Worm (Caenorhabditis elegans) whole organism, late embryonic: ENCODE results near the gene C02E7.8.

ENCODE experiments used
- C38D4.7 ChIP-seq: fragments of 200-800 bp; sonication (Bioruptor generic); optimal IDR thresholded peaks from 2 replicates; lab custom pipeline; 2018; ENCODE audit warnings: mild to moderate bottlenecking, missing genetic modification characterization, moderate library complexity, missing compliant biosample characterization
- T23F11.4 ChIP-seq: fragments of 200-800 bp; sonication (Bioruptor generic); optimal IDR thresholded peaks from 2 replicates; lab custom pipeline; 2018; ENCODE audit warnings: mild to moderate bottlenecking, missing genetic modification characterization, missing compliant biosample characterization
- ahr-1 ChIP-seq: sonication (generic microtip); optimal IDR thresholded peaks from 2 replicates; lab custom pipeline; 2016; ENCODE audit warnings: missing genetic modification characterization, missing compliant biosample characterization
- ama-1 ChIP-seq: fragments of 150-350 bp; optimal IDR thresholded peaks from 2 replicates; lab custom pipeline; 2014
- ceh-18 ChIP-seq: sonication (generic microtip); optimal IDR thresholded peaks from 2 replicates; lab custom pipeline; 2016; ENCODE audit warnings: missing genetic modification characterization, missing compliant biosample characterization
- ceh-22 ChIP-seq: sonication (generic microtip); optimal IDR thresholded peaks from 2 replicates; lab custom pipeline; 2017; ENCODE audit warnings: missing biosample characterization, missing genetic modification characterization
- ceh-24 ChIP-seq: sonication (generic microtip); optimal IDR thresholded peaks from 2 replicates; lab custom pipeline; 2016; ENCODE audit warnings: mild to moderate bottlenecking, missing genetic modification characterization, missing compliant biosample characterization
- ceh-30 ChIP-seq: fragments of 150-350 bp; optimal IDR thresholded peaks from 2 replicates; lab custom pipeline; 2014; ENCODE audit warnings: missing biosample characterization, missing genetic modification characterization
- ceh-34 ChIP-seq: sonication (generic microtip); optimal IDR thresholded peaks from 2 replicates; lab custom pipeline; 2016; ENCODE audit warnings: mild to moderate bottlenecking, missing genetic modification characterization, missing compliant biosample characterization
- ceh-48 ChIP-seq: sonication (generic microtip); optimal IDR thresholded peaks from 2 replicates; lab custom pipeline; 2016; ENCODE audit warnings: missing genetic modification characterization, inconsistent platforms, missing compliant biosample characterization
- che-1 ChIP-seq: sonication (generic microtip); optimal IDR thresholded peaks from 2 replicates; lab custom pipeline; 2016; ENCODE audit warnings: mild to moderate bottlenecking, missing genetic modification characterization, missing compliant biosample characterization
- dve-1 ChIP-seq: sonication (generic microtip); optimal IDR thresholded peaks from 2 replicates; lab custom pipeline; 2017; ENCODE audit warnings: antibody characterized with exemption, mild to moderate bottlenecking, missing genetic modification characterization, missing compliant biosample characterization
- elt-4 ChIP-seq: sonication (generic microtip); optimal IDR thresholded peaks from 2 replicates; lab custom pipeline; 2016; ENCODE audit warnings: missing genetic modification characterization, missing compliant biosample characterization
- ets-4 ChIP-seq: sonication (generic microtip); optimal IDR thresholded peaks from 2 replicates; lab custom pipeline; 2016; ENCODE audit warnings: missing genetic modification characterization, missing compliant biosample characterization
- eyg-1 ChIP-seq: sonication (generic microtip); optimal IDR thresholded peaks from 2 replicates; lab custom pipeline; 2016; ENCODE audit warnings: missing genotype, missing genetic modification characterization, missing compliant biosample characterization
- fax-1 ChIP-seq: sonication (generic microtip); optimal IDR thresholded peaks from 2 replicates; lab custom pipeline; 2016; ENCODE audit warnings: missing genotype, missing genetic modification characterization, missing compliant biosample characterization
- fkh-6 ChIP-seq: sonication (generic microtip); optimal IDR thresholded peaks from 2 replicates; lab custom pipeline; 2016; ENCODE audit warnings: missing genetic modification characterization, missing compliant biosample characterization
- gmeb-2 ChIP-seq: sonication (generic microtip); optimal IDR thresholded peaks from 2 replicates; lab custom pipeline; 2016; ENCODE audit warnings: missing genetic modification characterization, inconsistent platforms, missing compliant biosample characterization
- hlh-13 ChIP-seq: fragments of 200-800 bp; sonication (Bioruptor generic); optimal IDR thresholded peaks from 2 replicates; lab custom pipeline; 2018; ENCODE audit warnings: mild to moderate bottlenecking, missing genetic modification characterization, missing compliant biosample characterization
- hlh-15 ChIP-seq: sonication (generic microtip); optimal IDR thresholded peaks from 2 replicates; lab custom pipeline; 2016; ENCODE audit warnings: missing genetic modification characterization, missing compliant biosample characterization
- hlh-30 ChIP-seq: sonication (generic microtip); optimal IDR thresholded peaks from 2 replicates; lab custom pipeline; 2017; ENCODE audit warnings: antibody characterized with exemption, missing genetic modification characterization, missing compliant biosample characterization; ENCODE audit not compliant: insufficient read depth
- hlh-6 ChIP-seq: sonication (generic microtip); optimal IDR thresholded peaks from 2 replicates; lab custom pipeline; 2016; ENCODE audit warnings: missing genotype, missing genetic modification characterization, missing compliant biosample characterization
- lim-6 ChIP-seq: sonication (generic microtip); optimal IDR thresholded peaks from 2 replicates; lab custom pipeline; 2016; ENCODE audit warnings: missing genetic modification characterization, missing compliant biosample characterization
- madf-2 ChIP-seq: sonication (generic microtip); optimal IDR thresholded peaks from 2 replicates; lab custom pipeline; 2017; ENCODE audit warnings: missing genetic modification characterization, missing compliant biosample characterization
- mec-3 ChIP-seq: sonication (generic microtip); optimal IDR thresholded peaks from 2 replicates; lab custom pipeline; 2016; ENCODE audit warnings: borderline replicate concordance, missing genetic modification characterization, missing compliant biosample characterization
- nfya-1 ChIP-seq: sonication (generic microtip); optimal IDR thresholded peaks from 2 replicates; lab custom pipeline; 2017; ENCODE audit warnings: missing genetic modification characterization, mild to moderate bottlenecking, missing compliant biosample characterization, antibody characterized with exemption, moderate library complexity
- npax-4 ChIP-seq: sonication (generic microtip); optimal IDR thresholded peaks from 2 replicates; lab custom pipeline; 2016; ENCODE audit warnings: missing genetic modification characterization, missing compliant biosample characterization
- pag-3 ChIP-seq: sonication (generic microtip); optimal IDR thresholded peaks from 2 replicates; lab custom pipeline; 2016; ENCODE audit warnings: missing compliant biosample characterization, missing genetic modification characterization, borderline replicate concordance
- pax-1 ChIP-seq: fragments of 150-350 bp; optimal IDR thresholded peaks from 2 replicates; lab custom pipeline; 2014; ENCODE audit warnings: missing biosample characterization, missing genetic modification characterization
- pha-2 ChIP-seq: sonication (generic microtip); optimal IDR thresholded peaks from 2 replicates; lab custom pipeline; 2017; ENCODE audit warnings: mild to moderate bottlenecking, missing genetic modification characterization, missing compliant biosample characterization
- pha-4 ChIP-seq: fragments of 150-350 bp; optimal IDR thresholded peaks from 2 replicates; lab custom pipeline; 2018; ENCODE audit warnings: missing biosample characterization, missing genetic modification reagents, missing genetic modification characterization
- pros-1 ChIP-seq: fragments of 150-350 bp; optimal IDR thresholded peaks from 2 replicates; lab custom pipeline; 2014; ENCODE audit warnings: missing biosample characterization, missing genetic modification reagents, missing genetic modification characterization
- rnt-1 ChIP-seq: sonication (generic microtip); optimal IDR thresholded peaks from 2 replicates; lab custom pipeline; 2016; ENCODE audit warnings: missing genetic modification characterization, missing compliant biosample characterization
- sox-2 ChIP-seq: fragments of 200-800 bp; sonication (Bioruptor generic); IDR thresholded peaks from 2 replicates; pipeline ENCODE4 v1.3.6; 2022; ENCODE audit warnings: missing genetic modification reagents, missing genetic modification characterization, missing compliant biosample characterization
- tbx-2 ChIP-seq: sonication (generic microtip); optimal IDR thresholded peaks from 2 replicates; lab custom pipeline; 2016; ENCODE audit warnings: missing genetic modification characterization, missing compliant biosample characterization
- tbx-7 ChIP-seq: sonication (generic microtip); optimal IDR thresholded peaks from 2 replicates; lab custom pipeline; 2016; ENCODE audit warnings: missing genotype, missing genetic modification characterization, missing compliant biosample characterization
- unc-3 ChIP-seq, 2 experiments: fragments of 200-800 bp in 1 of 2; sonication (Bioruptor generic) in 1 of 2; sonication (generic microtip) in 1 of 2; conservative IDR thresholded peaks in 1 of 2; optimal IDR thresholded peaks in 1 of 2; 2 replicates each; pipeline versions ENCODE4 v1.3.6 to Lab custom; 2016 to 2022; ENCODE audit warnings: missing compliant biosample characterization in 2 of 2, missing genetic modification characterization in 2 of 2, missing genetic modification reagents in 1 of 2
- unc-42 ChIP-seq: sonication (generic microtip); optimal IDR thresholded peaks from 2 replicates; lab custom pipeline; 2016; ENCODE audit warnings: missing genotype, missing genetic modification characterization, missing compliant biosample characterization
- unc-55 ChIP-seq: sonication (generic microtip); optimal IDR thresholded peaks from 2 replicates; lab custom pipeline; 2017; ENCODE audit warnings: missing biosample characterization, missing genetic modification reagents, missing genetic modification characterization
- zip-5 ChIP-seq: sonication (generic microtip); optimal IDR thresholded peaks from 2 replicates; lab custom pipeline; 2016; ENCODE audit warnings: missing genetic modification characterization, missing compliant biosample characterization
- ztf-16 ChIP-seq: sonication (generic microtip); optimal IDR thresholded peaks from 2 replicates; lab custom pipeline; 2017; ENCODE audit warnings: missing genetic modification characterization, missing compliant biosample characterization

The C02E7.8 gene

ce11 chrV:4964020-4964635, 43.5 kb upstream of the C02E7.8 start (continued):
- peak; percentile 70 for TF ChIP-seq unc-42 (tag; lab: Kevin White, UChicago)
- peak; percentile 39 for TF ChIP-seq hlh-6 (tag; lab: Kevin White, UChicago)
- no peak for TF ChIP-seq hlh-13 (GFP tag; lab: Kevin White, UChicago)
- no peak for TF ChIP-seq pros-1 (tag; lab: Kevin White, UChicago)
- TF ChIP-seq npax-4 (tag; lab: Kevin White, UChicago), result no peak
- TF ChIP-seq hlh-15 (tag; lab: Kevin White, UChicago), result no peak
- peak; percentile 16 for TF ChIP-seq fkh-6 (tag; lab: Kevin White, UChicago)
- TF ChIP-seq T23F11.4, result no peak
- no peak for TF ChIP-seq ama-1 (lab: Kevin White, UChicago)
- no peak for TF ChIP-seq ceh-24
- no peak for TF ChIP-seq ceh-22
- TF ChIP-seq che-1 (tag; lab: Kevin White, UChicago), result no peak
- no peak for TF ChIP-seq ets-4 (tag; lab: Kevin White, UChicago)
- TF ChIP-seq tbx-2 (tag; lab: Kevin White, UChicago), result peak; percentile 45
- no peak for TF ChIP-seq pha-4 (tag; lab: Kevin White, UChicago)
- TF ChIP-seq gmeb-2 (tag; lab: Kevin White, UChicago), result no peak
- no peak for TF ChIP-seq ahr-1 (tag; lab: Kevin White, UChicago)
- no peak for TF ChIP-seq fax-1 (tag; lab: Kevin White, UChicago)
- no peak for TF ChIP-seq unc-3 (GFP tag; conservative IDR thresholded peaks at IDR 0.05; lab: Robert Waterston, UW)
- peak; percentile 20 for TF ChIP-seq unc-3 (tag; optimal IDR thresholded peaks at IDR 0.05; lab: Kevin White, UChicago)
- no peak for TF ChIP-seq elt-4 (tag; lab: Kevin White, UChicago)
- no peak for TF ChIP-seq ceh-30 (tag; lab: Kevin White, UChicago)
- TF ChIP-seq C38D4.7 (GFP tag; lab: Kevin White, UChicago), result no peak
- no peak for TF ChIP-seq eyg-1 (tag; lab: Kevin White, UChicago)
- TF ChIP-seq ztf-16 (tag; lab: Kevin White, UChicago), result no peak
- TF ChIP-seq madf-2 (tag; lab: Kevin White, UChicago), result no peak
- TF ChIP-seq sox-2, result no peak
- TF ChIP-seq hlh-30 (tag; lab: Kevin White, UChicago), result peak; percentile 7
- peak; percentile 39 for TF ChIP-seq ceh-18 (tag; lab: Kevin White, UChicago)
- TF ChIP-seq mec-3 (tag; lab: Kevin White, UChicago), result no peak
- TF ChIP-seq pag-3 (tag; lab: Kevin White, UChicago), result no peak
- TF ChIP-seq zip-5 (tag; lab: Kevin White, UChicago), result no peak
- no peak for TF ChIP-seq lim-6 (tag; lab: Kevin White, UChicago)
- no peak for TF ChIP-seq tbx-7
- TF ChIP-seq unc-55, result peak; percentile 81
- no peak for TF ChIP-seq pax-1
- peak; percentile 71 for TF ChIP-seq ceh-34 (tag; lab: Kevin White, UChicago)
- no peak for TF ChIP-seq dve-1 (tag; lab: Kevin White, UChicago)

ce11 chrV:4963606-4964005, 43.0 kb upstream of the C02E7.8 start:
- TF ChIP-seq ztf-16 (tag; lab: Kevin White, UChicago) (no peak), hlh-6 (tag; lab: Kevin White, UChicago) (no peak), ama-1 (lab: Kevin White, UChicago) (no peak), pha-2 (no peak), rnt-1 (tag; lab: Kevin White, UChicago) (no peak)

ce11 chrV:4962968-4963367, 42.4 kb upstream of the C02E7.8 start, which contains the start of gene tam-1:
tam-1 (minus strand) TSS chrV:4963102.
- TF ChIP-seq unc-42 (tag; lab: Kevin White, UChicago) (peak; percentile 33), pax-1 (no peak), unc-55 (peak; percentile 13), ceh-48 (peak; percentile 27), nfya-1 (peak; percentile 14), hlh-15 (tag; lab: Kevin White, UChicago) (no peak)
